Worm (Caenorhabditis elegans): ENCODE data around the gene srw-15.

ce11 chrV:15267405-15267804 lies 37.1 kb downstream of the srw-15 start, which contains the start of gene T10H4.13:
- TF ChIP-seq him-1 (tag; optimal IDR thresholded peaks at IDR 0.05) (no peak), W03F9.2 (tag; optimal IDR thresholded peaks at IDR 0.05) (no peak), dao-5 (tag; optimal IDR thresholded peaks at IDR 0.05) (no peak)
